Fruit fly (Drosophila melanogaster): Measurements from ENCODE around the gene CG7246.

CG7246 gene

dm6 chrX:9119671-9120364 lies 39.0 kb upstream of the CG7246 start (continued):
- TF ChIP-seq Dip2 (GFP tag; IDR thresholded peaks at IDR 0.05) (no peak), CG18619 (GFP tag; optimal IDR thresholded peaks at IDR 0.05) (peak; percentile 5), dimm (GFP tag; IDR thresholded peaks at IDR 0.05) (no peak), CG16863 (GFP tag; optimal IDR thresholded peaks at IDR 0.05) (peak; percentile 3), CG5245 (GFP tag; optimal IDR thresholded peaks at IDR 0.05) (no peak), Hr51 (GFP tag; optimal IDR thresholded peaks at IDR 0.05) (peak in 1 of 2 experiments; percentile 35), pita (GFP tag; optimal IDR thresholded peaks at IDR 0.05) (no peak), Fer3 (tag; optimal IDR thresholded peaks at IDR 0.05) (no peak), pum (GFP tag; optimal IDR thresholded peaks at IDR 0.05) (peak; percentile 10), CG4424 (GFP tag; optimal IDR thresholded peaks at IDR 0.05) (peak; percentile 44), bsh (GFP tag; optimal IDR thresholded peaks at IDR 0.05) (peak in 1 of 2 experiments; percentile 18), Max (GFP tag; optimal IDR thresholded peaks at IDR 0.05) (no peak), CG14710 (tag; optimal IDR thresholded peaks at IDR 0.05) (peak; percentile 22), CG18764 (GFP tag; optimal IDR thresholded peaks at IDR 0.05) (no peak), Hand (GFP tag; optimal IDR thresholded peaks at IDR 0.05) (peak; percentile 11), h (optimal IDR thresholded peaks at IDR 0.05) (no peak), CG10366 (GFP tag; IDR thresholded peaks at IDR 0.05) (no peak), Asciz (GFP tag; optimal IDR thresholded peaks at IDR 0.05) (peak; percentile 19), sr (GFP tag; IDR thresholded peaks at IDR 0.05) (peak; percentile 58; the same call in 2 of the 3 replicates), sqz (GFP tag; optimal IDR thresholded peaks at IDR 0.05) (no peak), CG9797 (GFP tag; optimal IDR thresholded peaks at IDR 0.05) (no peak), Meics (GFP tag; optimal IDR thresholded peaks at IDR 0.05) (peak; percentile 12), lab (GFP tag; optimal IDR thresholded peaks at IDR 0.05) (peak; percentile 43), wek (GFP tag; optimal IDR thresholded peaks at IDR 0.05) (no peak), CG13775 (GFP tag; optimal IDR thresholded peaks at IDR 0.05) (no peak), CG4707 (GFP tag; optimal IDR thresholded peaks at IDR 0.05) (no peak), CG4404 (GFP tag; IDR thresholded peaks at IDR 0.05) (no peak), CG2120 (GFP tag; optimal IDR thresholded peaks at IDR 0.05) (peak; percentile 30), chm (GFP tag; IDR thresholded peaks at IDR 0.05) (no peak), CG13624 (GFP tag; optimal IDR thresholded peaks at IDR 0.05) (no peak), btn (GFP tag; optimal IDR thresholded peaks at IDR 0.05) (no peak), BEAF-32 (GFP tag; optimal IDR thresholded peaks at IDR 0.05) (no peak), gsb (GFP tag; IDR thresholded peaks at IDR 0.05) (no peak), fd102C (GFP tag; optimal IDR thresholded peaks at IDR 0.05) (no peak), chif (GFP tag; optimal IDR thresholded peaks at IDR 0.05) (peak in 1 of 2 experiments; percentile 21), ken (GFP tag; IDR thresholded peaks at IDR 0.05) (0 out of 3 replicates have a peak, but pooled peaks have one; percentile 11), CG12299 (tag; optimal IDR thresholded peaks at IDR 0.05) (no peak), CG1647 (GFP tag; optimal IDR thresholded peaks at IDR 0.05) (no peak), CG6765 (GFP tag; optimal IDR thresholded peaks at IDR 0.05) (no peak), CG8924 (tag; optimal IDR thresholded peaks at IDR 0.05) (peak; percentile 12), nom (GFP tag; optimal IDR thresholded peaks at IDR 0.05) (no peak), CG17361 (GFP tag; IDR thresholded peaks at IDR 0.05) (peak; percentile 49; the same call in 2 of the 3 replicates), B-H1 (GFP tag; IDR thresholded peaks at IDR 0.05) (no peak), org-1 (GFP tag; optimal IDR thresholded peaks at IDR 0.05) (peak; percentile 26), CG10147 (GFP tag; optimal IDR thresholded peaks at IDR 0.05) (peak; percentile 12), row (GFP tag; IDR thresholded peaks at IDR 0.05) (peak; percentile 39), CG4328 (GFP tag; optimal IDR thresholded peaks at IDR 0.05) (peak; percentile 7), CG17802 (tag; optimal IDR thresholded peaks at IDR 0.05) (no peak), prd (optimal IDR thresholded peaks at IDR 0.05) (no peak), prd (GFP tag; IDR thresholded peaks at IDR 0.05) (peak; percentile 41; the same call in 1 of the 3 replicates)
